Fruit fly (Drosophila melanogaster) whole organism, wandering third instar larva: ENCODE data around the gene CG31102.

ENCODE experiments used
- Abd-B ChIP-seq: fragments of >200 bp; optimal IDR thresholded peaks from 2 replicates; lab custom pipeline; 2017; ENCODE audit warnings: missing biosample characterization, missing genetic modification characterization
- CG32264 ChIP-seq: fragments of 200-800 bp; sonication (Bioruptor generic); optimal IDR thresholded peaks from 2 replicates; lab custom pipeline; 2016; ENCODE audit warnings: missing biosample characterization, missing genetic modification characterization
- CG9705 ChIP-seq: fragments of 200-800 bp; sonication (Bioruptor generic); optimal IDR thresholded peaks from 2 replicates; lab custom pipeline; 2018; ENCODE audit warnings: missing biosample characterization, mild to moderate bottlenecking, missing genetic modification characterization
- CrebA ChIP-seq: fragments of 200-800 bp; sonication (Bioruptor generic); optimal IDR thresholded peaks from 2 replicates; lab custom pipeline; 2016; ENCODE audit warnings: missing biosample characterization, mild to moderate bottlenecking, missing genetic modification characterization, borderline replicate concordance
- Dfd ChIP-seq: fragments of >200 bp; optimal IDR thresholded peaks from 2 replicates; lab custom pipeline; 2017; ENCODE audit warnings: missing biosample characterization, missing genetic modification characterization
- Dif ChIP-seq: fragments of 200-275, 200-300 bp; sonication (Bioruptor generic); optimal IDR thresholded peaks from 2 replicates; lab custom pipeline; 2018; ENCODE audit warnings: missing biosample characterization, missing genetic modification characterization; ENCODE audit not compliant: partially characterized antibody
- GATAd ChIP-seq: sonication (Bioruptor generic); optimal IDR thresholded peaks from 2 replicates; lab custom pipeline; 2016; ENCODE audit warnings: missing biosample characterization, missing genetic modification characterization
- HLH106 ChIP-seq: fragments of 200-800 bp; optimal IDR thresholded peaks from 3 replicates; lab custom pipeline; 2019; ENCODE audit warnings: missing biosample characterization, mild to moderate bottlenecking, missing genetic modification characterization, moderate library complexity
- Hnf4 ChIP-seq: fragments of 200-800 bp; sonication (Bioruptor generic); optimal IDR thresholded peaks from 2 replicates; lab custom pipeline; 2016; ENCODE audit warnings: missing biosample characterization, mild to moderate bottlenecking, missing genetic modification characterization
- Hr78 ChIP-seq: fragments of >200 bp; optimal IDR thresholded peaks from 2 replicates; lab custom pipeline; 2017; ENCODE audit warnings: missing biosample characterization, missing genetic modification characterization
- Hr83 ChIP-seq: fragments of 200-300 bp; sonication (Bioruptor generic); optimal IDR thresholded peaks from 2 replicates; lab custom pipeline; 2016; ENCODE audit warnings: missing biosample characterization, mild to moderate bottlenecking, missing genetic modification characterization, moderate library complexity; ENCODE audit not compliant: poor library complexity, severe bottlenecking
- Jra ChIP-seq: sonication (Bioruptor generic); optimal IDR thresholded peaks from 2 replicates; lab custom pipeline; 2016; ENCODE audit warnings: missing biosample characterization, missing genetic modification characterization
- Mio ChIP-seq: sonication (Bioruptor generic); optimal IDR thresholded peaks from 2 replicates; lab custom pipeline; 2016; ENCODE audit warnings: missing biosample characterization, missing genetic modification characterization
- Myc ChIP-seq: fragments of >200 bp; optimal IDR thresholded peaks from 2 replicates; lab custom pipeline; 2017
- N ChIP-seq: fragments of >200 bp; optimal IDR thresholded peaks from 2 replicates; lab custom pipeline; 2018; ENCODE audit warnings: missing biosample characterization, missing external identifiers, missing genetic modification characterization
- OdsH ChIP-seq: fragments of 200-800 bp; sonication (Bioruptor generic); optimal IDR thresholded peaks from 2 replicates; lab custom pipeline; 2016; ENCODE audit warnings: missing biosample characterization, mild to moderate bottlenecking, missing genetic modification characterization
- Rel ChIP-seq, 2 experiments: fragments of 200-800 bp; sonication (Bioruptor generic) in 1 of 2; optimal IDR thresholded peaks; 2 replicates in 1 of 2; 3 replicates in 1 of 2; lab custom pipeline; 2016 to 2019; ENCODE audit warnings: mild to moderate bottlenecking in 2 of 2, missing biosample characterization in 2 of 2, missing genetic modification characterization in 2 of 2, moderate library complexity in 1 of 2
- Sp1 ChIP-seq: fragments of 200-800 bp; sonication (Bioruptor generic); optimal IDR thresholded peaks from 3 replicates; lab custom pipeline; 2019; ENCODE audit warnings: missing biosample characterization, mild to moderate bottlenecking, missing genetic modification characterization, moderate library complexity
- Vsx2 ChIP-seq: fragments of 200-300, 225-300 bp; sonication (Bioruptor generic); optimal IDR thresholded peaks from 2 replicates; lab custom pipeline; 2018; ENCODE audit warnings: missing biosample characterization, missing genetic modification characterization; ENCODE audit not compliant: partially characterized antibody
- br ChIP-seq: fragments of 200-800 bp; sonication (Bioruptor generic); optimal IDR thresholded peaks from 2 replicates; lab custom pipeline; 2016; ENCODE audit warnings: missing biosample characterization, missing genetic modification characterization
- brk ChIP-seq: fragments of 200-800 bp; sonication (Bioruptor generic); optimal IDR thresholded peaks from 2 replicates; lab custom pipeline; 2016; ENCODE audit warnings: missing biosample characterization, mild to moderate bottlenecking, missing genetic modification characterization
- dmrt93B ChIP-seq: fragments of 200-800 bp; sonication (Bioruptor generic); optimal IDR thresholded peaks from 2 replicates; lab custom pipeline; 2018; ENCODE audit warnings: missing biosample characterization, mild to moderate bottlenecking, missing genetic modification characterization
- dsf ChIP-seq: sonication (Bioruptor generic); optimal IDR thresholded peaks from 2 replicates; lab custom pipeline; 2016; ENCODE audit warnings: missing biosample characterization, missing genetic modification characterization, borderline replicate concordance
- ey ChIP-seq: fragments of 200-800 bp; sonication (Bioruptor generic); optimal IDR thresholded peaks from 2 replicates; lab custom pipeline; 2016; ENCODE audit warnings: missing biosample characterization, missing genetic modification characterization
- foxo ChIP-seq, 2 experiments: fragments of 200-800 bp; sonication (Bioruptor generic); optimal IDR thresholded peaks; 2 replicates in 1 of 2; 3 replicates in 1 of 2; lab custom pipeline; 2016 to 2017; ENCODE audit warnings: missing biosample characterization in 2 of 2, missing genetic modification characterization in 2 of 2
- fru ChIP-seq: fragments of 200-800 bp; sonication (Bioruptor generic); optimal IDR thresholded peaks from 3 replicates; lab custom pipeline; 2016; ENCODE audit warnings: missing biosample characterization, mild to moderate bottlenecking, missing genetic modification characterization
- h ChIP-seq: fragments of 200-800 bp; sonication (Bioruptor generic); optimal IDR thresholded peaks from 3 replicates; lab custom pipeline; 2016; ENCODE audit warnings: missing biosample characterization, mild to moderate bottlenecking, missing genetic modification characterization
- jim ChIP-seq: fragments of 175-275, 200-325 bp; sonication (Bioruptor generic); optimal IDR thresholded peaks from 2 replicates; lab custom pipeline; 2016; ENCODE audit warnings: missing biosample characterization, mild to moderate bottlenecking, missing genetic modification characterization
- lola ChIP-seq: fragments of >200 bp; optimal IDR thresholded peaks from 2 replicates; lab custom pipeline; 2017; ENCODE audit warnings: missing biosample characterization, missing genetic modification characterization
- pan ChIP-seq: fragments of >200 bp; optimal IDR thresholded peaks from 2 replicates; lab custom pipeline; 2017
- psq ChIP-seq: fragments of 200-800 bp; sonication (Bioruptor generic); optimal IDR thresholded peaks from 3 replicates; lab custom pipeline; 2017; ENCODE audit warnings: missing biosample characterization, mild to moderate bottlenecking, missing genetic modification characterization, moderate library complexity
- rgr ChIP-seq: fragments of 200-800 bp; sonication (Bioruptor generic); optimal IDR thresholded peaks from 3 replicates; lab custom pipeline; 2016; ENCODE audit warnings: missing biosample characterization, mild to moderate bottlenecking, missing genetic modification characterization
- sage ChIP-seq: fragments of 200-800 bp; sonication (Bioruptor generic); optimal IDR thresholded peaks from 2 replicates; lab custom pipeline; 2016; ENCODE audit warnings: missing biosample characterization, mild to moderate bottlenecking, missing genetic modification characterization
- sv ChIP-seq: fragments of 200-800 bp; sonication (Bioruptor generic); optimal IDR thresholded peaks from 3 replicates; lab custom pipeline; 2016; ENCODE audit warnings: missing biosample characterization, missing genetic modification characterization
- tai ChIP-seq: sonication (Bioruptor generic); optimal IDR thresholded peaks from 2 replicates; lab custom pipeline; 2016; ENCODE audit warnings: missing biosample characterization, missing genetic modification characterization
- usp ChIP-seq: fragments of >200 bp; optimal IDR thresholded peaks from 2 replicates; lab custom pipeline; 2017; ENCODE audit warnings: missing biosample characterization, missing genetic modification characterization
- woc ChIP-seq: sonication (Bioruptor generic); optimal IDR thresholded peaks from 2 replicates; lab custom pipeline; 2016; ENCODE audit warnings: missing biosample characterization, mild to moderate bottlenecking, missing genetic modification characterization

CG31102 gene

DNA sequence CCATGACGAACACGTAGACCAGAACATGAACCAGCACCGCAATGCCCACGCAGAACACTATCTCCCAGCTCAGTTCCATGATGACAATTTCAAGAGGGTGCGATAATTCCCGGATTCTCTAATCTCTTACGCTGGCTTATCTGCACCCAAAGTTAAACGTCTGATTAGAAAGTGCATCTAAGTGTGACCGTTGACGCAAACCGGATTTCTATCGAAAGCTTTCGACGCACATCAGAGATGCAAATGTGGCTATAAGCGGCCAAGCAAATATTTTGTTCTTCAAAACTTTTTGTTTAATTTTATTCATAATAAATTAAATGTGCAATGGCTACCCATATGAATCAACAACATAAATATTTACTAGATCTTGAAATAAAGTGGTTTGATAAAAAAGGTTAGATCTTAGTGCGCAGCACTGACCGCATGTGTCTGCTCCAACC lies 33.1 kb downstream of the CG31102 start, which contains the start of the genes Kdsr and CG11858:
Gene Kdsr, minus strand, starts transcription at position 177 of the 440 bp plus-strand sequence.
Gene CG11858, plus strand, starts transcription at position 420 of the 440 bp plus-strand sequence.
- TF ChIP-seq Myc (peak; percentile 99), dmrt93B (GFP tag; lab: Kevin White, UChicago) (no peak), HLH106 (tag; lab: Kevin White, UChicago) (peak; percentile 72), h (GFP tag; lab: Kevin White, UChicago) (peak; percentile 83), foxo (GFP tag; optimal IDR thresholded peaks at IDR 0.05; lab: Kevin White, UChicago) (peak; percentile 25 to 79), fru (GFP tag; lab: Kevin White, UChicago) (peak; percentile 75), woc (GFP tag; lab: Kevin White, UChicago) (peak; percentile 93), Jra (peak; percentile 62), dsf (GFP tag; lab: Kevin White, UChicago) (no peak), ey (peak; percentile 75), Hnf4 (no peak), OdsH (GFP tag; lab: Kevin White, UChicago) (peak; percentile 55), GATAd (GFP tag; lab: Kevin White, UChicago) (peak; percentile 57), usp (GFP tag; lab: Kevin White, UChicago) (no peak), jim (no peak), Rel (GFP tag; optimal IDR thresholded peaks at IDR 0.05; lab: Kevin White, UChicago) (no peak), Rel (tag; optimal IDR thresholded peaks at IDR 0.05; lab: Kevin White, UChicago) (peak; percentile 53), CG32264 (GFP tag; lab: Kevin White, UChicago) (peak; percentile 36), CG9705 (peak; percentile 72), Hr78 (no peak), Abd-B (no peak), psq (GFP tag; lab: Kevin White, UChicago) (peak; percentile 52), pan (lab: Kevin White, UChicago) (no peak), Hr83 (no peak), br (peak; percentile 72), Vsx2 (GFP tag; lab: Kevin White, UChicago) (no peak), tai (GFP tag; lab: Kevin White, UChicago) (no peak), Dif (GFP tag; lab: Kevin White, UChicago) (no peak), Sp1 (GFP tag; lab: Kevin White, UChicago) (peak; percentile 74), rgr (GFP tag; lab: Kevin White, UChicago) (peak; percentile 71), sv (GFP tag; lab: Kevin White, UChicago) (peak; percentile 67), Mio (GFP tag; lab: Kevin White, UChicago) (no peak)

- TF ChIP-seq Dif (GFP tag; lab: Kevin White, UChicago): no peak
- TF ChIP-seq Myc: no peak
- no peak for TF ChIP-seq fru (GFP tag; lab: Kevin White, UChicago)
- TF ChIP-seq CG9705: no peak
- no peak for TF ChIP-seq jim
- no peak for TF ChIP-seq Hr83
- no peak for TF ChIP-seq sage (GFP tag; lab: Kevin White, UChicago)
- TF ChIP-seq pan (lab: Kevin White, UChicago): no peak
- no peak for TF ChIP-seq rgr (GFP tag; lab: Kevin White, UChicago)
- TF ChIP-seq GATAd (GFP tag; lab: Kevin White, UChicago): no peak
- no peak for TF ChIP-seq N
- TF ChIP-seq brk (GFP tag; lab: Kevin White, UChicago): no peak
- TF ChIP-seq Dfd: no peak
- TF ChIP-seq sv (GFP tag; lab: Kevin White, UChicago): no peak
- no peak for TF ChIP-seq woc (GFP tag; lab: Kevin White, UChicago)
- no peak for TF ChIP-seq Abd-B
- no peak for TF ChIP-seq CrebA (GFP tag; lab: Kevin White, UChicago)
- TF ChIP-seq, all 38 proteins: peak for 0
These were observed 34.7 kb downstream of the CG31102 start for dm6 chr3R:25260670-25261069.

DNA sequence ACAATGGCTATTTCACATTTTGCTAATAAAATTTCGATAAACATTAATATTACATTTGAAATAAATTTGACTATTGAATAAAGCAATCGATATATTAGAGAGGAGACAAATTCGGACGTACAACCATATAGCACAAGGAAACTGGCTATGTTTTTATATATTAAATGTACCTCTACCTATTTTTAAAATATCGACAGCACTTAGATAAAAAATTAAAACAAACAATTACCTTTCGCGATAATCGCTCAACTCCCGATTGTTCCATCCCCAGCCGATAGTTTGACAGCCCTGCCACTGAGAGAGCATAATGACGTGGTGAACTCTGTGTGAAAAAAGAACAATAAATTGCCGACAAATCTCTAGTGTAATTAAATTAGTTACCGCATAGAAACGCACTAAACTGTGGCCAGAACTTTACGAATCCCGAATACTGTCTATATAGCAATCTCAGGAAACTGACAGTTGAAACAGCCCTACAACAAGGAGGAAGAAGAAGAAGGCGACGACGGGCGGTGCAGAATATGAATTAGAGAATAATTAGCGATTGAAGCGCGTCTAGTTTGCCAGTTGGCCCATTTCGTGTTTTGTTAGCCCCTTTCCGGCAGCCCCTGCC lies 36.7 kb downstream of the CG31102 start, which contains the start of gene CG11857:
Gene CG11857, plus strand, starts transcription at position 271 of the 613 bp plus-strand sequence.
- peak; percentile 94 for TF ChIP-seq psq (GFP tag; lab: Kevin White, UChicago)
- TF ChIP-seq ey: peak; percentile 97
- TF ChIP-seq N: no peak
- TF ChIP-seq sage (GFP tag; lab: Kevin White, UChicago): no peak
- peak; percentile 97 for TF ChIP-seq woc (GFP tag; lab: Kevin White, UChicago)
- peak; percentile 98 for TF ChIP-seq sv (GFP tag; lab: Kevin White, UChicago)
- peak; percentile 43 for TF ChIP-seq jim
- peak; percentile 79 for TF ChIP-seq Mio (GFP tag; lab: Kevin White, UChicago)
- no peak for TF ChIP-seq Vsx2 (GFP tag; lab: Kevin White, UChicago)
- TF ChIP-seq CG9705: peak; percentile 95
- TF ChIP-seq Myc: peak; percentile 25
- TF ChIP-seq fru (GFP tag; lab: Kevin White, UChicago): peak; percentile 97
- no peak for TF ChIP-seq Abd-B
- peak; percentile 96 for TF ChIP-seq dmrt93B (GFP tag; lab: Kevin White, UChicago)
- peak; percentile 96 for TF ChIP-seq Sp1 (GFP tag; lab: Kevin White, UChicago)
- TF ChIP-seq dsf (GFP tag; lab: Kevin White, UChicago): peak; percentile 94
- no peak for TF ChIP-seq Hr78
- no peak for TF ChIP-seq usp (GFP tag; lab: Kevin White, UChicago)
- peak; percentile 96 for TF ChIP-seq OdsH (GFP tag; lab: Kevin White, UChicago)
- TF ChIP-seq Dif (GFP tag; lab: Kevin White, UChicago): no peak
- peak; percentile 94 for TF ChIP-seq GATAd (GFP tag; lab: Kevin White, UChicago)
- no peak for TF ChIP-seq brk (GFP tag; lab: Kevin White, UChicago)
- TF ChIP-seq CrebA (GFP tag; lab: Kevin White, UChicago): no peak
- TF ChIP-seq Rel (GFP tag; optimal IDR thresholded peaks at IDR 0.05; lab: Kevin White, UChicago): peak; percentile 40
- peak; percentile 82 for TF ChIP-seq Rel (tag; optimal IDR thresholded peaks at IDR 0.05; lab: Kevin White, UChicago)
- peak; percentile 93 for TF ChIP-seq CG32264 (GFP tag; lab: Kevin White, UChicago)
- TF ChIP-seq tai (GFP tag; lab: Kevin White, UChicago): no peak
- TF ChIP-seq Hr83: peak; percentile 96
- TF ChIP-seq foxo (GFP tag; optimal IDR thresholded peaks at IDR 0.05; lab: Kevin White, UChicago): peak; percentile 89 to 98
- no peak for TF ChIP-seq lola (GFP tag; lab: Kevin White, UChicago)
- TF ChIP-seq pan (lab: Kevin White, UChicago): no peak
- no peak for TF ChIP-seq Dfd
- peak; percentile 99 for TF ChIP-seq h (GFP tag; lab: Kevin White, UChicago)
- TF ChIP-seq br: peak; percentile 96
- TF ChIP-seq Jra: peak; percentile 98
- peak; percentile 99 for TF ChIP-seq Hnf4
